Fruit fly (Drosophila melanogaster): ENCODE data around the gene Pfdn1.

dm6 chr2L:6022793-6023192 is 46.1 kb upstream of the Pfdn1 start:
- TF ChIP-seq pan (optimal IDR thresholded peaks at IDR 0.05) (no peak), psq (optimal IDR thresholded peaks at IDR 0.05) (no peak), Dll (optimal IDR thresholded peaks at IDR 0.05) (no peak), usp (GFP tag; optimal IDR thresholded peaks at IDR 0.05) (no peak)
